Worm (Caenorhabditis elegans) whole organism, L2 larva: ENCODE measurements around the gene F52E4.5.

Experiments used
- C34F6.9 ChIP-seq: fragments of 150-350 bp; optimal IDR thresholded peaks from 2 replicates; lab custom pipeline; 2014; ENCODE audit warnings: missing biosample characterization, missing genetic modification characterization
- F13H6.1 ChIP-seq: sonication (generic microtip); optimal IDR thresholded peaks from 2 replicates; lab custom pipeline; 2016; ENCODE audit warnings: missing genetic modification characterization, missing compliant biosample characterization
- R02D3.7 ChIP-seq: fragments of 150-350 bp; optimal IDR thresholded peaks from 2 replicates; lab custom pipeline; 2014; ENCODE audit warnings: missing biosample characterization, missing genetic modification characterization
- Y55F3AM.14 ChIP-seq: fragments of 200-800 bp; sonication (Bioruptor generic); optimal IDR thresholded peaks from 2 replicates; lab custom pipeline; 2018; ENCODE audit warnings: mild to moderate bottlenecking, missing genetic modification characterization, missing compliant biosample characterization
- ZK546.5 ChIP-seq: sonication (generic microtip); optimal IDR thresholded peaks from 2 replicates; lab custom pipeline; 2017; ENCODE audit warnings: missing biosample characterization, missing genetic modification characterization
- alr-1 ChIP-seq: fragments of 150-350 bp; optimal IDR thresholded peaks from 2 replicates; lab custom pipeline; 2014; ENCODE audit warnings: missing biosample characterization, missing genetic modification characterization
- aly-2 ChIP-seq: fragments of 150-350 bp; optimal IDR thresholded peaks from 2 replicates; lab custom pipeline; 2014; ENCODE audit warnings: missing biosample characterization, missing genetic modification characterization
- ama-1 ChIP-seq: fragments of 150-350 bp; optimal IDR thresholded peaks from 2 replicates; lab custom pipeline; 2018; ENCODE audit warnings: inconsistent platforms
- blmp-1 ChIP-seq: sonication (generic microtip); optimal IDR thresholded peaks from 2 replicates; lab custom pipeline; 2017; ENCODE audit warnings: missing genetic modification characterization, mild to moderate bottlenecking, missing compliant biosample characterization, antibody characterized with exemption, moderate library complexity; ENCODE audit not compliant: insufficient read depth
- ceh-16 ChIP-seq: fragments of 150-350 bp; optimal IDR thresholded peaks from 2 replicates; lab custom pipeline; 2014; ENCODE audit warnings: missing biosample characterization, missing genetic modification characterization
- ceh-82 ChIP-seq: fragments of 150-350 bp; optimal IDR thresholded peaks from 2 replicates; lab custom pipeline; 2014; ENCODE audit warnings: missing biosample characterization, missing genetic modification characterization
- crh-2 ChIP-seq: sonication (generic microtip); optimal IDR thresholded peaks from 2 replicates; lab custom pipeline; 2017; ENCODE audit warnings: missing biosample characterization, missing genetic modification characterization
- dmd-4 ChIP-seq: sonication (generic microtip); optimal IDR thresholded peaks from 2 replicates; lab custom pipeline; 2017; ENCODE audit warnings: missing biosample characterization, missing genetic modification characterization
- egl-27 ChIP-seq: sonication (generic microtip); optimal IDR thresholded peaks from 3 replicates; lab custom pipeline; 2017; ENCODE audit warnings: missing biosample characterization, missing genetic modification reagents, missing genetic modification characterization
- elt-1 ChIP-seq: fragments of 150-350 bp; optimal IDR thresholded peaks from 2 replicates; lab custom pipeline; 2014; ENCODE audit warnings: missing biosample characterization, missing genetic modification characterization
- elt-3 ChIP-seq: sonication (generic microtip); optimal IDR thresholded peaks from 2 replicates; lab custom pipeline; 2017; ENCODE audit warnings: missing biosample characterization, missing genetic modification characterization
- fos-1 ChIP-seq: fragments of 150-350 bp; optimal IDR thresholded peaks from 2 replicates; lab custom pipeline; 2014; ENCODE audit warnings: missing biosample characterization, missing genetic modification characterization
- gmeb-1 ChIP-seq: fragments of 150-350 bp; optimal IDR thresholded peaks from 2 replicates; lab custom pipeline; 2014; ENCODE audit warnings: missing biosample characterization, missing genetic modification characterization
- lin-11 ChIP-seq: fragments of 150-350 bp; sonication (generic microtip); optimal IDR thresholded peaks from 2 replicates; lab custom pipeline; 2014; ENCODE audit warnings: missing biosample characterization, missing genetic modification characterization, inconsistent platforms, mixed read lengths
- lin-13 ChIP-seq: fragments of 150-350 bp; optimal IDR thresholded peaks from 2 replicates; lab custom pipeline; 2014; ENCODE audit warnings: missing biosample characterization, missing genetic modification reagents, missing genetic modification characterization
- lin-39 ChIP-seq: fragments of 150-350 bp; optimal IDR thresholded peaks from 2 replicates; lab custom pipeline; 2014; ENCODE audit warnings: missing biosample characterization, missing genetic modification reagents, missing genetic modification characterization
- lsy-2 ChIP-seq, 2 experiments: fragments of 150-350 bp in 1 of 2; sonication (generic microtip) in 1 of 2; optimal IDR thresholded peaks; 2 replicates each; lab custom pipeline; 2014 to 2017; ENCODE audit warnings: missing biosample characterization in 2 of 2, missing genetic modification characterization in 2 of 2
- mab-5 ChIP-seq: fragments of 150-350 bp; optimal IDR thresholded peaks from 2 replicates; lab custom pipeline; 2014; ENCODE audit warnings: missing biosample characterization, missing genetic modification characterization
- mbf-1 ChIP-seq: sonication (generic microtip); optimal IDR thresholded peaks from 2 replicates; lab custom pipeline; 2017; ENCODE audit warnings: missing biosample characterization, missing genetic modification characterization
- mdl-1 ChIP-seq, 2 experiments: fragments of 150-350 bp in 1 of 2; sonication (generic microtip) in 1 of 2; optimal IDR thresholded peaks; 2 replicates each; lab custom pipeline; 2017; ENCODE audit warnings: missing biosample characterization in 2 of 2, missing genetic modification characterization in 2 of 2
- nhr-10 ChIP-seq: sonication (generic microtip); optimal IDR thresholded peaks from 2 replicates; lab custom pipeline; 2017; ENCODE audit warnings: missing biosample characterization, missing genetic modification characterization
- nhr-11 ChIP-seq: fragments of 150-350 bp; optimal IDR thresholded peaks from 2 replicates; lab custom pipeline; 2014; ENCODE audit warnings: missing biosample characterization, missing genetic modification characterization
- nhr-12 ChIP-seq: fragments of 150-350 bp; optimal IDR thresholded peaks from 2 replicates; lab custom pipeline; 2014; ENCODE audit warnings: missing biosample characterization, missing genetic modification characterization
- nhr-129 ChIP-seq: fragments of 150-350 bp; optimal IDR thresholded peaks from 2 replicates; lab custom pipeline; 2014; ENCODE audit warnings: missing biosample characterization, missing genetic modification characterization
- nhr-21 ChIP-seq: fragments of 150-350 bp; optimal IDR thresholded peaks from 2 replicates; lab custom pipeline; 2014; ENCODE audit warnings: missing biosample characterization, missing genetic modification characterization
- nhr-23 ChIP-seq: fragments of 150-350 bp; optimal IDR thresholded peaks from 2 replicates; lab custom pipeline; 2014; ENCODE audit warnings: missing biosample characterization, missing genetic modification reagents, missing genetic modification characterization
- nhr-237 ChIP-seq: fragments of 150-350 bp; optimal IDR thresholded peaks from 2 replicates; lab custom pipeline; 2014; ENCODE audit warnings: missing biosample characterization, missing genetic modification characterization
- nhr-25 ChIP-seq: fragments of 150-350 bp; sonication (generic microtip); optimal IDR thresholded peaks from 3 replicates; lab custom pipeline; 2014; ENCODE audit warnings: missing biosample characterization, missing genetic modification characterization
- nhr-6 ChIP-seq: fragments of 150-350 bp; optimal IDR thresholded peaks from 2 replicates; lab custom pipeline; 2014; ENCODE audit warnings: missing biosample characterization, missing genetic modification characterization
- nhr-77 ChIP-seq: fragments of 150-350 bp; optimal IDR thresholded peaks from 2 replicates; lab custom pipeline; 2014; ENCODE audit warnings: missing biosample characterization, missing genetic modification characterization
- peb-1 ChIP-seq: fragments of 150-350 bp; optimal IDR thresholded peaks from 2 replicates; lab custom pipeline; 2014; ENCODE audit warnings: missing biosample characterization, missing genetic modification characterization
- sem-4 ChIP-seq: fragments of 150-350 bp; optimal IDR thresholded peaks from 2 replicates; lab custom pipeline; 2014; ENCODE audit warnings: missing biosample characterization, missing genetic modification reagents, missing genetic modification characterization
- skn-1 ChIP-seq: sonication (generic microtip); optimal IDR thresholded peaks from 2 replicates; lab custom pipeline; 2017; ENCODE audit warnings: missing biosample characterization, missing genetic modification characterization
- sma-3 ChIP-seq: sonication (generic microtip); optimal IDR thresholded peaks from 2 replicates; lab custom pipeline; 2016; ENCODE audit warnings: missing genetic modification reagents, missing genetic modification characterization, missing compliant biosample characterization
- sma-9 ChIP-seq, 2 experiments: fragments of 150-350 bp in 1 of 2; sonication (generic microtip) in 1 of 2; optimal IDR thresholded peaks; 2 replicates each; lab custom pipeline; 2014 to 2016; ENCODE audit warnings: missing genetic modification characterization in 2 of 2, mild to moderate bottlenecking in 1 of 2, missing biosample characterization in 1 of 2, missing compliant biosample characterization in 1 of 2, missing genetic modification reagents in 1 of 2, moderate library complexity in 1 of 2
- snpc-4 ChIP-seq: fragments of 150-350 bp; optimal IDR thresholded peaks from 2 replicates; lab custom pipeline; 2014; ENCODE audit warnings: missing biosample characterization, missing genetic modification characterization
- unc-39 ChIP-seq: fragments of 150-350 bp; optimal IDR thresholded peaks from 2 replicates; lab custom pipeline; 2014; ENCODE audit warnings: missing biosample characterization, missing genetic modification characterization
- unc-55 ChIP-seq: fragments of 150-350 bp; sonication (generic microtip); optimal IDR thresholded peaks from 3 replicates; lab custom pipeline; 2014; ENCODE audit warnings: missing biosample characterization, missing genetic modification reagents, missing genetic modification characterization
- unc-62 ChIP-seq: fragments of 150-350 bp; optimal IDR thresholded peaks from 2 replicates; lab custom pipeline; 2014; ENCODE audit warnings: missing biosample characterization, missing genetic modification reagents, missing genetic modification characterization
- zag-1 ChIP-seq: fragments of 150-350 bp; optimal IDR thresholded peaks from 2 replicates; lab custom pipeline; 2014; ENCODE audit warnings: missing biosample characterization, missing genetic modification characterization
- ztf-1 ChIP-seq: fragments of 200-800 bp; sonication (Bioruptor generic); conservative IDR thresholded peaks from 2 replicates; pipeline ENCODE4 v1.3.6; 2022; ENCODE audit warnings: missing genetic modification characterization, missing compliant biosample characterization
- ztf-11 ChIP-seq: sonication (generic microtip); optimal IDR thresholded peaks from 2 replicates; lab custom pipeline; 2017; ENCODE audit warnings: missing biosample characterization, missing genetic modification characterization
- ztf-4 ChIP-seq: fragments of 150-350 bp; optimal IDR thresholded peaks from 2 replicates; lab custom pipeline; 2014; ENCODE audit warnings: missing biosample characterization, missing genetic modification characterization

F52E4.5 gene

ce11 chrX:3111687-3112086 lies 24.5 kb upstream of the F52E4.5 start:
- no peak for TF ChIP-seq ztf-11 (tag; lab: Kevin White, UChicago)
- no peak for TF ChIP-seq dmd-4 (tag; lab: Kevin White, UChicago)
- no peak for TF ChIP-seq elt-1
- peak; percentile 71 for TF ChIP-seq sma-3 (GFP tag; lab: Kevin White, UChicago)
- peak; percentile 21 for TF ChIP-seq snpc-4 (tag; lab: Kevin White, UChicago)
- TF ChIP-seq mab-5 (tag; lab: Kevin White, UChicago), result no peak
- no peak for TF ChIP-seq Y55F3AM.14
- no peak for TF ChIP-seq ZK546.5 (tag; lab: Kevin White, UChicago)
- peak; percentile 95 for TF ChIP-seq ama-1
- no peak for TF ChIP-seq nhr-77 (tag; lab: Kevin White, UChicago)
- no peak for TF ChIP-seq alr-1 (tag; lab: Kevin White, UChicago)
- TF ChIP-seq mbf-1 (tag; lab: Kevin White, UChicago), result no peak
- TF ChIP-seq egl-27 (tag; lab: Kevin White, UChicago), result peak; percentile 15
- no peak for TF ChIP-seq lin-39 (tag; lab: Kevin White, UChicago)
- no peak for TF ChIP-seq zag-1 (tag; lab: Kevin White, UChicago)
- TF ChIP-seq ceh-82 (tag; lab: Kevin White, UChicago), result no peak
- TF ChIP-seq elt-3 (tag; lab: Kevin White, UChicago), result no peak
- TF ChIP-seq nhr-23 (tag; lab: Kevin White, UChicago), result no peak
- TF ChIP-seq skn-1 (tag; lab: Kevin White, UChicago), result no peak
- TF ChIP-seq blmp-1 (tag; lab: Kevin White, UChicago), result peak; percentile 23
- no peak for TF ChIP-seq lin-11 (tag; lab: Kevin White, UChicago)
- peak; percentile 74 for TF ChIP-seq lin-13 (GFP tag; lab: Kevin White, UChicago)
- TF ChIP-seq nhr-129 (tag; lab: Kevin White, UChicago), result peak; percentile 87
- TF ChIP-seq sma-9 (GFP tag; optimal IDR thresholded peaks at IDR 0.05; lab: Kevin White, UChicago), result peak; percentile 80
- TF ChIP-seq sma-9 (tag; optimal IDR thresholded peaks at IDR 0.05; lab: Kevin White, UChicago), result no peak
- no peak for TF ChIP-seq unc-39
- TF ChIP-seq ceh-16 (tag; lab: Kevin White, UChicago), result no peak
- TF ChIP-seq fos-1 (tag; lab: Kevin White, UChicago), result no peak
- TF ChIP-seq F13H6.1 (tag; lab: Kevin White, UChicago), result peak; percentile 45
- TF ChIP-seq ztf-1 (GFP tag; lab: Robert Waterston, UW), result no peak
- peak in 1 of 2 experiments; percentile 42 for TF ChIP-seq lsy-2 (tag; optimal IDR thresholded peaks at IDR 0.05; lab: Kevin White, UChicago)
- TF ChIP-seq gmeb-1, result no peak
- TF ChIP-seq nhr-11 (tag; lab: Kevin White, UChicago), result peak; percentile 74
- TF ChIP-seq mdl-1 (tag; optimal IDR thresholded peaks at IDR 0.05; lab: Kevin White, UChicago), result no peak
- no peak for TF ChIP-seq peb-1 (tag; lab: Kevin White, UChicago)
- TF ChIP-seq sem-4 (tag; lab: Kevin White, UChicago), result peak; percentile 13
- no peak for TF ChIP-seq nhr-10
- TF ChIP-seq C34F6.9 (tag; lab: Kevin White, UChicago), result no peak
- peak; percentile 61 for TF ChIP-seq nhr-25 (tag; lab: Kevin White, UChicago)
- TF ChIP-seq unc-55 (GFP tag; lab: Kevin White, UChicago), result peak; percentile 15
- no peak for TF ChIP-seq unc-62 (GFP tag; lab: Kevin White, UChicago)
- TF ChIP-seq nhr-237 (tag; lab: Kevin White, UChicago), result no peak
- TF ChIP-seq nhr-6 (tag; lab: Kevin White, UChicago), result peak; percentile 60
- no peak for TF ChIP-seq nhr-12 (tag; lab: Kevin White, UChicago)
- TF ChIP-seq aly-2, result no peak
- peak; percentile 70 for TF ChIP-seq ztf-4 (tag; lab: Kevin White, UChicago)
- TF ChIP-seq nhr-21 (tag; lab: Kevin White, UChicago), result peak; percentile 58
- peak; percentile 67 for TF ChIP-seq crh-2 (tag; lab: Kevin White, UChicago)
- TF ChIP-seq R02D3.7 (tag; lab: Kevin White, UChicago), result no peak
